Worm (Caenorhabditis elegans): ENCODE measurements around the gene cbs-1.
A peak's percentile ranks its signal among the peaks of the same experiment; 100 is the strongest.

ce11 chrX:10051625-10052024, 2.5 kb upstream of the cbs-1 start:
- TF ChIP-seq ztf-6 (GFP tag; IDR thresholded peaks at IDR 0.05) (no peak), zfh-2 (GFP tag; conservative IDR thresholded peaks at IDR 0.05) (no peak), ztf-25 (GFP tag; IDR thresholded peaks at IDR 0.05) (no peak), ztf-3 (GFP tag; optimal IDR thresholded peaks at IDR 0.05) (no peak), ceh-91 (GFP tag; IDR thresholded peaks at IDR 0.05) (no peak), sptf-2 (GFP tag; optimal IDR thresholded peaks at IDR 0.05) (no peak), nfyb-1 (GFP tag; IDR thresholded peaks at IDR 0.05) (no peak), snpc-4 (GFP tag; optimal IDR thresholded peaks at IDR 0.05) (no peak), snpc-4 (tag; optimal IDR thresholded peaks at IDR 0.05) (no peak), ama-1 (optimal IDR thresholded peaks at IDR 0.05) (no peak), ama-1 (GFP tag; optimal IDR thresholded peaks at IDR 0.05) (no peak), ztf-26 (tag; optimal IDR thresholded peaks at IDR 0.05) (peak; percentile 44), hsf-1 (GFP tag; IDR thresholded peaks at IDR 0.05) (no peak), lir-1 (GFP tag; conservative IDR thresholded peaks at IDR 0.05) (no peak), pha-4 (tag; optimal IDR thresholded peaks at IDR 0.05) (no peak)

All from whole organism, young adult.